Worm (Caenorhabditis elegans) whole organism, mixed stage, embryonic: ENCODE measurements around the gene odr-3.

Source experiments
- M03D4.4 ChIP-seq: sonication (generic microtip); optimal IDR thresholded peaks from 2 replicates; lab custom pipeline; 2017; ENCODE audit warnings: mild to moderate bottlenecking, missing genetic modification characterization, missing compliant biosample characterization
- bed-3 ChIP-seq: fragments of 200-800 bp; sonication (Bioruptor generic); optimal IDR thresholded peaks from 3 replicates; lab custom pipeline; 2018; ENCODE audit warnings: mild to moderate bottlenecking, missing genetic modification characterization, moderate library complexity, missing compliant biosample characterization
- lin-13 ChIP-seq: fragments of 150-350 bp; optimal IDR thresholded peaks from 2 replicates; lab custom pipeline; 2014; ENCODE audit warnings: missing biosample characterization, missing genetic modification characterization
- lin-32 ChIP-seq: fragments of 200-800 bp; sonication (Bioruptor generic); optimal IDR thresholded peaks from 2 replicates; lab custom pipeline; 2018; ENCODE audit warnings: mild to moderate bottlenecking, missing genetic modification characterization, missing compliant biosample characterization
- nhr-237 ChIP-seq: fragments of 150-350 bp; optimal IDR thresholded peaks from 2 replicates; lab custom pipeline; 2014; ENCODE audit warnings: missing biosample characterization, missing genetic modification characterization
- snpc-4 ChIP-seq: fragments of 150-350 bp; optimal IDR thresholded peaks from 2 replicates; lab custom pipeline; 2014; ENCODE audit warnings: missing biosample characterization, missing genetic modification characterization
- unc-39 ChIP-seq: fragments of 150-350 bp; optimal IDR thresholded peaks from 2 replicates; lab custom pipeline; 2014; ENCODE audit warnings: missing biosample characterization, missing genetic modification characterization

- TF ChIP-seq lin-13 (tag; lab: Kevin White, UChicago) (no peak), lin-32 (GFP tag; lab: Kevin White, UChicago) (no peak), snpc-4 (no peak), nhr-237 (tag; lab: Kevin White, UChicago) (no peak), M03D4.4 (tag; lab: Kevin White, UChicago) (no peak), unc-39 (tag; lab: Kevin White, UChicago) (no peak), bed-3 (no peak)
Observed at ce11 chrV:13252862-13253261, 3.5 kb upstream of the odr-3 start.
